Fruit fly (Drosophila melanogaster) whole organism, embryonic: ENCODE data around the gene CG42699.
A peak's percentile ranks its signal among the peaks of the same experiment; 100 is the strongest.

Experiments
- CG10565 ChIP-seq: fragments of 200-800 bp; sonication (Bioruptor generic); optimal IDR thresholded peaks from 3 replicates; lab custom pipeline; 2016; ENCODE audit warnings: missing biosample characterization, mild to moderate bottlenecking, missing genetic modification characterization
- CG11398 ChIP-seq: fragments of 200-800 bp; sonication (Bioruptor generic); optimal IDR thresholded peaks from 2 replicates; lab custom pipeline; 2016; ENCODE audit warnings: missing biosample characterization, missing genetic modification characterization
- CG11456 ChIP-seq: fragments of 200-800 bp; sonication (Bioruptor generic); IDR thresholded peaks from 3 replicates; pipeline ENCODE4 v1.3.6; 2022; ENCODE audit warnings: missing biosample characterization, missing genetic modification characterization
- CG1233 ChIP-seq: fragments of 200-800 bp; sonication (Bioruptor generic); optimal IDR thresholded peaks from 4 replicates; lab custom pipeline; 2018; ENCODE audit warnings: missing biosample characterization, mild to moderate bottlenecking, missing genetic modification characterization
- CG12744 ChIP-seq: fragments of 200-800 bp; sonication (Bioruptor generic); optimal IDR thresholded peaks from 2 replicates; lab custom pipeline; 2016; ENCODE audit warnings: missing biosample characterization, missing genetic modification characterization
- CG13287 ChIP-seq: fragments of 200-800 bp; sonication (Bioruptor generic); IDR thresholded peaks from 2 replicates; pipeline ENCODE4 v1.3.6; 2022; ENCODE audit warnings: missing biosample characterization, missing genetic modification characterization; ENCODE audit not compliant: partially characterized antibody
- CG14667 ChIP-seq: fragments of 200-800 bp; sonication (Bioruptor generic); IDR thresholded peaks from 2 replicates; pipeline ENCODE4 v1.3.6; 2022; ENCODE audit warnings: missing biosample characterization, missing genetic modification characterization
- CG14965 ChIP-seq: fragments of 200-800 bp; sonication (Bioruptor generic); optimal IDR thresholded peaks from 2 replicates; lab custom pipeline; 2016; ENCODE audit warnings: missing biosample characterization, missing genetic modification characterization, borderline replicate concordance
- CG17829 ChIP-seq: fragments of 200-800 bp; optimal IDR thresholded peaks from 2 replicates; lab custom pipeline; 2019; ENCODE audit warnings: missing biosample characterization, mild to moderate bottlenecking, missing genetic modification characterization, moderate library complexity
- CG18599 ChIP-seq: fragments of 200-800 bp; sonication (Bioruptor generic); optimal IDR thresholded peaks from 3 replicates; lab custom pipeline; 2017; ENCODE audit warnings: missing biosample characterization, missing genetic modification characterization, mild to moderate bottlenecking, moderate library complexity, missing genetic modification reagents
- CG3407 ChIP-seq: fragments of 200-800 bp; sonication (Bioruptor generic); optimal IDR thresholded peaks from 2 replicates; lab custom pipeline; 2018; ENCODE audit warnings: missing biosample characterization, mild to moderate bottlenecking, missing genetic modification characterization
- CG34422 ChIP-seq: fragments of 200-800 bp; sonication (Bioruptor generic); IDR thresholded peaks from 3 replicates; pipeline ENCODE4 v1.3.6; 2022; ENCODE audit warnings: missing biosample characterization, missing genetic modification characterization
- CG3995 ChIP-seq: fragments of 200-800 bp; sonication (Bioruptor generic); optimal IDR thresholded peaks from 3 replicates; lab custom pipeline; 2016; ENCODE audit warnings: missing biosample characterization, missing genetic modification characterization
- CG42726 ChIP-seq: fragments of 200-800 bp; sonication (Bioruptor generic); IDR thresholded peaks from 2 replicates; pipeline ENCODE4 v1.3.6; 2022; ENCODE audit warnings: missing biosample characterization, missing genetic modification characterization; ENCODE audit not compliant: partially characterized antibody
- CG4282 ChIP-seq: fragments of 200-800 bp; sonication (Bioruptor generic); optimal IDR thresholded peaks from 2 replicates; lab custom pipeline; 2016; ENCODE audit warnings: missing biosample characterization, missing genetic modification characterization
- CG7786 ChIP-seq: fragments of 200-800 bp; sonication (Bioruptor generic); optimal IDR thresholded peaks from 2 replicates; lab custom pipeline; 2016; ENCODE audit warnings: missing biosample characterization, missing genetic modification characterization
- CG7963 ChIP-seq: fragments of 200-800 bp; sonication (Bioruptor generic); IDR thresholded peaks from 3 replicates; pipeline ENCODE4 v1.3.6; 2022; ENCODE audit warnings: missing biosample characterization, missing genetic modification characterization; ENCODE audit not compliant: partially characterized antibody
- CG8089 ChIP-seq: fragments of 200-800 bp; sonication (Bioruptor generic); optimal IDR thresholded peaks from 3 replicates; lab custom pipeline; 2016; ENCODE audit warnings: missing biosample characterization, missing genetic modification characterization
- CG9215 ChIP-seq: fragments of 200-800 bp; sonication (Bioruptor generic); IDR thresholded peaks from 2 replicates; pipeline ENCODE4 v1.3.6; 2022; ENCODE audit warnings: missing biosample characterization, missing genetic modification characterization
- CG9932 ChIP-seq: fragments of 200-800 bp; sonication (Bioruptor generic); IDR thresholded peaks from 2 replicates; pipeline ENCODE4 v1.3.6; 2022; ENCODE audit warnings: missing biosample characterization, missing genetic modification characterization
- CoRest ChIP-seq: fragments of 200-800 bp; sonication (Bioruptor generic); optimal IDR thresholded peaks from 3 replicates; lab custom pipeline; 2018; ENCODE audit warnings: missing biosample characterization, mild to moderate bottlenecking, missing genetic modification characterization, moderate library complexity
- D19A ChIP-seq: fragments of 200-800 bp; optimal IDR thresholded peaks from 3 replicates; lab custom pipeline; 2019; ENCODE audit warnings: missing biosample characterization, mild to moderate bottlenecking, missing genetic modification characterization, moderate library complexity
- Dbx ChIP-seq: fragments of 200-800 bp; sonication (Bioruptor generic); IDR thresholded peaks from 3 replicates; pipeline ENCODE4 v1.3.6; 2022; ENCODE audit warnings: missing biosample characterization, missing genetic modification characterization
- Deaf1 ChIP-seq: fragments of 200-800 bp; optimal IDR thresholded peaks from 3 replicates; lab custom pipeline; 2019; ENCODE audit warnings: missing biosample characterization, mild to moderate bottlenecking, missing genetic modification characterization, moderate library complexity
- Fer1 ChIP-seq: fragments of 200-800 bp; sonication (Bioruptor generic); optimal IDR thresholded peaks from 2 replicates; lab custom pipeline; 2017; ENCODE audit warnings: missing biosample characterization, mild to moderate bottlenecking, missing genetic modification characterization
- Hmr ChIP-seq: fragments of 200-800 bp; sonication (Bioruptor generic); optimal IDR thresholded peaks from 3 replicates; lab custom pipeline; 2017; ENCODE audit warnings: mild to moderate bottlenecking, missing biosample characterization, missing genetic modification reagents, missing genetic modification characterization
- Jarid2 ChIP-seq: fragments of 200-800 bp; sonication (Bioruptor generic); optimal IDR thresholded peaks from 3 replicates; lab custom pipeline; 2017; ENCODE audit warnings: mild to moderate bottlenecking, missing biosample characterization, missing genetic modification reagents, missing genetic modification characterization
- Mad ChIP-seq: fragments of 200-800 bp; sonication (Bioruptor generic); optimal IDR thresholded peaks from 2 replicates; lab custom pipeline; 2016; ENCODE audit warnings: missing biosample characterization, missing genetic modification characterization
- Mes4 ChIP-seq: fragments of 200-800 bp; sonication (Bioruptor generic); optimal IDR thresholded peaks from 2 replicates; lab custom pipeline; 2016; ENCODE audit warnings: missing biosample characterization, missing genetic modification characterization
- NC2α ChIP-seq: fragments of 200-800 bp; sonication (Bioruptor generic); optimal IDR thresholded peaks from 2 replicates; lab custom pipeline; 2016; ENCODE audit warnings: missing biosample characterization, missing genetic modification characterization
- Six4 ChIP-seq: fragments of 200-800 bp; sonication (Bioruptor generic); optimal IDR thresholded peaks from 2 replicates; lab custom pipeline; 2016; ENCODE audit warnings: missing biosample characterization, missing genetic modification characterization
- aop ChIP-seq: fragments of 200-800 bp; sonication (Bioruptor generic); IDR thresholded peaks from 2 replicates; pipeline ENCODE4 v1.3.6; 2022; ENCODE audit warnings: missing biosample characterization, missing genetic modification characterization
- bowl ChIP-seq: fragments of 200-800 bp; sonication (Bioruptor generic); IDR thresholded peaks from 2 replicates; pipeline ENCODE4 v1.3.6; 2022; ENCODE audit warnings: missing biosample characterization, missing genetic modification characterization
- corto ChIP-seq: fragments of 200-800 bp; sonication (Bioruptor generic); optimal IDR thresholded peaks from 2 replicates; lab custom pipeline; 2016; ENCODE audit warnings: missing biosample characterization, mild to moderate bottlenecking, missing genetic modification characterization, moderate library complexity
- ftz-f1 ChIP-seq: fragments of 200-800 bp; sonication (Bioruptor generic); optimal IDR thresholded peaks from 2 replicates; lab custom pipeline; 2016; ENCODE audit warnings: missing biosample characterization, missing genetic modification characterization
- ham ChIP-seq: fragments of 200-800 bp; sonication (Bioruptor generic); IDR thresholded peaks from 2 replicates; pipeline ENCODE4 v1.3.6; 2022; ENCODE audit warnings: missing biosample characterization, missing genetic modification characterization
- her ChIP-seq: fragments of 200-800 bp; sonication (Bioruptor generic); optimal IDR thresholded peaks from 2 replicates; lab custom pipeline; 2016; ENCODE audit warnings: missing biosample characterization, missing genetic modification characterization
- knrl ChIP-seq: fragments of 200-800 bp; sonication (Bioruptor generic); IDR thresholded peaks from 3 replicates; pipeline ENCODE4 v1.3.6; 2022; ENCODE audit warnings: missing biosample characterization, missing genetic modification characterization; ENCODE audit not compliant: partially characterized antibody
- mirr ChIP-seq: fragments of 200-800 bp; sonication (Bioruptor generic); optimal IDR thresholded peaks from 3 replicates; lab custom pipeline; 2018; ENCODE audit warnings: missing biosample characterization, mild to moderate bottlenecking, missing genetic modification characterization
- pfk ChIP-seq: fragments of 200-800 bp; sonication (Bioruptor generic); optimal IDR thresholded peaks from 2 replicates; lab custom pipeline; 2018; ENCODE audit warnings: missing biosample characterization, mild to moderate bottlenecking, missing genetic modification characterization, moderate library complexity
- pros ChIP-seq: fragments of 200-800 bp; sonication (Bioruptor generic); optimal IDR thresholded peaks from 3 replicates; lab custom pipeline; 2019; ENCODE audit warnings: missing biosample characterization, mild to moderate bottlenecking, missing genetic modification characterization, moderate library complexity
- schlank ChIP-seq: fragments of 200-800 bp; sonication (Bioruptor generic); optimal IDR thresholded peaks from 2 replicates; lab custom pipeline; 2018; ENCODE audit warnings: missing biosample characterization, mild to moderate bottlenecking, missing genetic modification characterization
- slbo ChIP-seq: fragments of 200-800 bp; sonication (Bioruptor generic); IDR thresholded peaks from 2 replicates; pipeline ENCODE4 v1.3.6; 2022; ENCODE audit warnings: missing biosample characterization, missing genetic modification characterization
- so ChIP-seq: fragments of 200-800 bp; sonication (Bioruptor generic); IDR thresholded peaks from 3 replicates; pipeline ENCODE4 v1.3.6; 2022; ENCODE audit warnings: missing biosample characterization, missing genetic modification characterization
- stwl ChIP-seq: fragments of 200-800 bp; sonication (Bioruptor generic); optimal IDR thresholded peaks from 3 replicates; lab custom pipeline; 2018; ENCODE audit warnings: missing biosample characterization, mild to moderate bottlenecking, missing genetic modification characterization, moderate library complexity
- unpg ChIP-seq: fragments of 200-800 bp; sonication (Bioruptor generic); optimal IDR thresholded peaks from 3 replicates; lab custom pipeline; 2018; ENCODE audit warnings: missing biosample characterization, mild to moderate bottlenecking, missing genetic modification characterization, moderate library complexity
- wek ChIP-seq: fragments of 200-800 bp; sonication (Bioruptor generic); optimal IDR thresholded peaks from 3 replicates; lab custom pipeline; 2018; ENCODE audit warnings: missing biosample characterization, mild to moderate bottlenecking, missing genetic modification characterization, moderate library complexity
- z ChIP-seq: fragments of 200-800 bp; sonication (Bioruptor generic); IDR thresholded peaks from 3 replicates; pipeline ENCODE4 v1.3.6; 2022; ENCODE audit warnings: missing biosample characterization, missing genetic modification characterization

CG42699 gene

dm6 chrX:5745840-5746815, 18.2 kb upstream of the CG42699 start (continued):
- TF ChIP-seq CG1233 (GFP tag; lab: Kevin White, UChicago) (peak; percentile 71), Deaf1 (tag; lab: Kevin White, UChicago) (peak; percentile 43), knrl (GFP tag; lab: Robert Waterston, UW) (no peak), D19A (tag; lab: Kevin White, UChicago) (peak; percentile 53), Mad (GFP tag; lab: Kevin White, UChicago) (peak; percentile 9), pfk (GFP tag; lab: Kevin White, UChicago) (peak; percentile 7), CG8089 (peak; percentile 25), CG10565 (GFP tag; lab: Kevin White, UChicago) (no peak), wek (GFP tag; lab: Kevin White, UChicago) (peak; percentile 40), stwl (tag; lab: Kevin White, UChicago) (no peak), Dbx (peak; percentile 59; the same call in 1 of the 3 replicates), CG12744 (GFP tag; lab: Kevin White, UChicago) (peak; percentile 7), ftz-f1 (GFP tag; lab: Kevin White, UChicago) (peak; percentile 22), CG34422 (GFP tag; lab: Robert Waterston, UW) (peak; percentile 83), Jarid2 (peak; percentile 55), CG11456 (peak; percentile 89), CG9932 (GFP tag; lab: Robert Waterston, UW) (peak; percentile 83), mirr (peak; percentile 64), CG7963 (peak; percentile 65), her (GFP tag; lab: Kevin White, UChicago) (no peak), CG9215 (GFP tag; lab: Robert Waterston, UW) (peak; percentile 70), bowl (peak; percentile 54; the same call in 1 of the 2 replicates), ham (GFP tag; lab: Robert Waterston, UW) (no peak), Six4 (GFP tag; lab: Kevin White, UChicago) (no peak), CG4282 (GFP tag; lab: Kevin White, UChicago) (no peak), Fer1 (GFP tag; lab: Kevin White, UChicago) (peak; percentile 75), CG3995 (GFP tag; lab: Kevin White, UChicago) (peak; percentile 7), so (GFP tag; lab: Robert Waterston, UW) (peak; percentile 83), unpg (GFP tag; lab: Kevin White, UChicago) (peak; percentile 84), schlank (tag; lab: Kevin White, UChicago) (peak; percentile 70), CG11398 (no peak), z (no peak), Mes4 (GFP tag; lab: Kevin White, UChicago) (no peak), Hmr (GFP tag; lab: Kevin White, UChicago) (peak; percentile 76), CG18599 (GFP tag; lab: Kevin White, UChicago) (peak; percentile 88), CoRest (tag; lab: Kevin White, UChicago) (peak; percentile 72), CG14965 (GFP tag; lab: Kevin White, UChicago) (no peak), corto (GFP tag; lab: Kevin White, UChicago) (peak; percentile 56), aop (GFP tag; lab: Robert Waterston, UW) (0 out of 2 replicates have a peak, but pooled peaks have one; percentile 43), CG7786 (GFP tag; lab: Kevin White, UChicago) (peak; percentile 70), pros (GFP tag; lab: Kevin White, UChicago) (peak; percentile 14), CG13287 (GFP tag; lab: Robert Waterston, UW) (no peak), CG17829 (tag; lab: Kevin White, UChicago) (peak; percentile 69), CG42726 (no peak), slbo (GFP tag; lab: Robert Waterston, UW) (peak; percentile 82), CG3407 (GFP tag; lab: Kevin White, UChicago) (peak; percentile 51), NC2α (GFP tag; lab: Kevin White, UChicago) (no peak), CG14667 (GFP tag; lab: Robert Waterston, UW) (peak; percentile 47)
